Fruit fly (Drosophila melanogaster) whole organism, adult: Measurements from ENCODE around the gene CG15208.

Source experiments
- Clk ChIP-seq: fragments of 200-800 bp; sonication (Bioruptor generic); optimal IDR thresholded peaks from 2 replicates; lab custom pipeline; 2017; ENCODE audit warnings: missing biosample characterization, missing genetic modification characterization
- cic ChIP-seq: fragments of 200-800 bp; sonication (Bioruptor generic); optimal IDR thresholded peaks from 2 replicates; lab custom pipeline; 2017; ENCODE audit warnings: missing biosample characterization, mild to moderate bottlenecking, missing genetic modification characterization, moderate library complexity

DNA sequence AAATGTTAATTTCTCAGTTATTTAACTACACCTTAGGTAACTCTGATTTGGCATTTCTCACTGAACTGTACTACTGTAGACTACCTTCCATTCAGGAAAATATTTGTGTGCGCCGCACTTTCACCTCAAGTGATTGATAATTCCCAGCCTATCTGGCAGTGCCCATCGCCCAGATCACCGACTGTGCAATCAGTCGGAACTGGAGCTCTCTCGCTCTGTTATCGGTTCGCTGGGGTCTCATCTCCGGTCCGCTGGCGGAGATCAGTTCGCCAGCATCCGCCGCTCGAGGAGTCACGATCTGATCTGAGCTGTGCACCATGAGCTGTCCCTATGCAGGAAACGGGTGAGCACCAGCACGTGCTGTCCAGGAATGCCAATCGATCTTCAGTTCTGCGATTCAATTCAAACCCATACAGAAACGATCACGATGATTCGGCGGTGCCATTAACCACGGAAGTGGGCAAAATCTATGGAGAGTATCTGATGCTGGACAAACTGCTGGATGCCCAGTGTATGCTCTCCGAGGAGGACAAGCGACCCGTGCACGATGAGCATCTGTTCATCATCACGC, 24.0 kb downstream of the CG15208 start, which contains the start of gene v:
- TF ChIP-seq cic (peak; percentile 41), Clk (GFP tag; lab: Kevin White, UChicago) (no peak)
